Fruit fly (Drosophila melanogaster) whole organism, embryonic: ENCODE results near the gene Pop4.

Experiments
- CG10267 ChIP-seq: fragments of 200-800 bp; sonication (Bioruptor generic); optimal IDR thresholded peaks from 2 replicates; lab custom pipeline; 2018; ENCODE audit warnings: missing biosample characterization, mild to moderate bottlenecking, missing genetic modification characterization, moderate library complexity
- CG10274 ChIP-seq: fragments of 200-800 bp; sonication (Bioruptor generic); optimal IDR thresholded peaks from 3 replicates; lab custom pipeline; 2017; ENCODE audit warnings: missing biosample characterization, mild to moderate bottlenecking, missing genetic modification characterization
- CG10366 ChIP-seq: fragments of 200-800 bp; sonication (Bioruptor generic); IDR thresholded peaks from 2 replicates; pipeline ENCODE4 v1.3.6; 2022; ENCODE audit warnings: missing biosample characterization, missing genetic modification characterization
- CG10565 ChIP-seq: fragments of 200-800 bp; sonication (Bioruptor generic); optimal IDR thresholded peaks from 3 replicates; lab custom pipeline; 2016; ENCODE audit warnings: missing biosample characterization, mild to moderate bottlenecking, missing genetic modification characterization
- CG10979 ChIP-seq: fragments of 200-800 bp; sonication (Bioruptor generic); optimal IDR thresholded peaks from 2 replicates; lab custom pipeline; 2018; ENCODE audit warnings: missing biosample characterization, mild to moderate bottlenecking, missing genetic modification characterization, moderate library complexity
- CG12155 ChIP-seq: fragments of 200-800 bp; sonication (Bioruptor generic); optimal IDR thresholded peaks from 3 replicates; lab custom pipeline; 2016; ENCODE audit warnings: missing biosample characterization, missing genetic modification characterization
- CG12659 ChIP-seq: fragments of 200-800 bp; sonication (Bioruptor generic); optimal IDR thresholded peaks from 3 replicates; lab custom pipeline; 2017; ENCODE audit warnings: mild to moderate bottlenecking, missing biosample characterization, missing genetic modification reagents, missing genetic modification characterization
- CG13894 ChIP-seq: fragments of 200-800 bp; sonication (Bioruptor generic); optimal IDR thresholded peaks from 3 replicates; lab custom pipeline; 2018; ENCODE audit warnings: missing biosample characterization, mild to moderate bottlenecking, missing genetic modification characterization, moderate library complexity
- CG14710 ChIP-seq: fragments of 200-800 bp; sonication (Bioruptor generic); optimal IDR thresholded peaks from 3 replicates; lab custom pipeline; 2019; ENCODE audit warnings: missing biosample characterization, mild to moderate bottlenecking, missing genetic modification characterization, moderate library complexity
- CG15696 ChIP-seq: fragments of 200-800 bp; sonication (Bioruptor generic); optimal IDR thresholded peaks from 2 replicates; lab custom pipeline; 2019; ENCODE audit warnings: missing biosample characterization, mild to moderate bottlenecking, missing genetic modification characterization, moderate library complexity
- CG18262 ChIP-seq: fragments of 200-800 bp; optimal IDR thresholded peaks from 3 replicates; lab custom pipeline; 2019; ENCODE audit warnings: missing biosample characterization, mild to moderate bottlenecking, missing genetic modification characterization, moderate library complexity
- CG2199 ChIP-seq: fragments of 200-800 bp; sonication (Bioruptor generic); IDR thresholded peaks from 3 replicates; pipeline ENCODE4 v1.3.6; 2022; ENCODE audit warnings: missing biosample characterization, missing genetic modification characterization
- CG2712 ChIP-seq: fragments of 200-800 bp; optimal IDR thresholded peaks from 3 replicates; lab custom pipeline; 2019; ENCODE audit warnings: missing biosample characterization, mild to moderate bottlenecking, missing genetic modification characterization, moderate library complexity
- CG34224 ChIP-seq: fragments of 200-800 bp; sonication (Bioruptor generic); IDR thresholded peaks from 3 replicates; pipeline ENCODE4 v1.3.6; 2022; ENCODE audit warnings: missing biosample characterization, missing genetic modification characterization; ENCODE audit not compliant: partially characterized antibody
- CG7839 ChIP-seq: fragments of 200-800 bp; sonication (Bioruptor generic); optimal IDR thresholded peaks from 3 replicates; lab custom pipeline; 2018; ENCODE audit warnings: missing biosample characterization, mild to moderate bottlenecking, missing genetic modification characterization, moderate library complexity
- Chrac-16 ChIP-seq: fragments of 200-800 bp; sonication (Bioruptor generic); optimal IDR thresholded peaks from 3 replicates; lab custom pipeline; 2016; ENCODE audit warnings: missing biosample characterization, missing genetic modification characterization
- Dad ChIP-seq: fragments of 200-800 bp; sonication (Bioruptor generic); optimal IDR thresholded peaks from 3 replicates; lab custom pipeline; 2016; ENCODE audit warnings: missing biosample characterization, missing genetic modification characterization
- Dp ChIP-seq: fragments of 200-800 bp; sonication (Bioruptor generic); optimal IDR thresholded peaks from 2 replicates; lab custom pipeline; 2018; ENCODE audit warnings: missing biosample characterization, mild to moderate bottlenecking, missing genetic modification characterization, moderate library complexity
- Lpt ChIP-seq: fragments of >200 bp; optimal IDR thresholded peaks from 2 replicates; lab custom pipeline; 2018; ENCODE audit warnings: missing biosample characterization, missing genetic modification characterization
- Mad ChIP-seq: fragments of 200-800 bp; sonication (Bioruptor generic); optimal IDR thresholded peaks from 2 replicates; lab custom pipeline; 2016; ENCODE audit warnings: missing biosample characterization, missing genetic modification characterization
- NK7.1 ChIP-seq: fragments of 200-800 bp; sonication (Bioruptor generic); optimal IDR thresholded peaks from 3 replicates; lab custom pipeline; 2016; ENCODE audit warnings: missing biosample characterization, missing genetic modification characterization
- Nf-YC ChIP-seq: fragments of 200-800 bp; optimal IDR thresholded peaks from 3 replicates; lab custom pipeline; 2019; ENCODE audit warnings: missing biosample characterization, mild to moderate bottlenecking, missing genetic modification characterization, moderate library complexity
- PHDP ChIP-seq: fragments of 200-800 bp; sonication (Bioruptor generic); optimal IDR thresholded peaks from 3 replicates; lab custom pipeline; 2018; ENCODE audit warnings: missing biosample characterization, mild to moderate bottlenecking, missing genetic modification characterization, moderate library complexity
- Rfx ChIP-seq: fragments of 200-800 bp; sonication (Bioruptor generic); IDR thresholded peaks from 2 replicates; pipeline ENCODE4 v1.3.6; 2022; ENCODE audit warnings: missing biosample characterization, missing genetic modification characterization
- Rx ChIP-seq: fragments of 200-800 bp; sonication (Bioruptor generic); IDR thresholded peaks from 2 replicates; pipeline ENCODE4 v1.3.6; 2022; ENCODE audit warnings: missing biosample characterization, missing genetic modification characterization
- Stat92E ChIP-seq, 3 experiments: fragments of >200 bp in 2 of 3; fragments of 200-800 bp in 1 of 3; sonication (Bioruptor generic) in 1 of 3; optimal IDR thresholded peaks; 2 replicates each; lab custom pipeline; 2017 to 2019; ENCODE audit warnings: missing biosample characterization in 3 of 3, missing genetic modification characterization in 3 of 3, mild to moderate bottlenecking in 1 of 3, moderate library complexity in 1 of 3
- Xbp1 ChIP-seq: fragments of 200-800 bp; sonication (Bioruptor generic); optimal IDR thresholded peaks from 3 replicates; lab custom pipeline; 2016; ENCODE audit warnings: missing biosample characterization, mild to moderate bottlenecking, missing genetic modification characterization
- az2 ChIP-seq: fragments of 200-800 bp; sonication (Bioruptor generic); optimal IDR thresholded peaks from 3 replicates; lab custom pipeline; 2016; ENCODE audit warnings: missing biosample characterization, missing genetic modification characterization
- bab2 ChIP-seq: fragments of 200-800 bp; sonication (Bioruptor generic); optimal IDR thresholded peaks from 2 replicates; lab custom pipeline; 2016; ENCODE audit warnings: missing biosample characterization, missing genetic modification characterization
- bsh ChIP-seq, 2 experiments: fragments of 200-800 bp; sonication (Bioruptor generic); optimal IDR thresholded peaks; 2 replicates each; lab custom pipeline; 2017 to 2018; ENCODE audit warnings: mild to moderate bottlenecking in 2 of 2, missing biosample characterization in 2 of 2, missing genetic modification characterization in 2 of 2, moderate library complexity in 1 of 2
- cas ChIP-seq: fragments of 200-800 bp; sonication (Bioruptor generic); IDR thresholded peaks from 2 replicates; pipeline ENCODE4 v1.3.6; 2022; ENCODE audit warnings: missing biosample characterization, missing genetic modification characterization
- dmrt11E ChIP-seq: fragments of 200-800 bp; sonication (Bioruptor generic); optimal IDR thresholded peaks from 3 replicates; lab custom pipeline; 2018; ENCODE audit warnings: missing biosample characterization, mild to moderate bottlenecking, missing genetic modification characterization, moderate library complexity
- exex ChIP-seq: fragments of 200-800 bp; sonication (Bioruptor generic); optimal IDR thresholded peaks from 4 replicates; lab custom pipeline; 2018; ENCODE audit warnings: missing biosample characterization, mild to moderate bottlenecking, missing genetic modification characterization, moderate library complexity
- fd96Cb ChIP-seq: fragments of 200-800 bp; sonication (Bioruptor generic); optimal IDR thresholded peaks from 2 replicates; lab custom pipeline; 2018; ENCODE audit warnings: missing biosample characterization, mild to moderate bottlenecking, missing genetic modification characterization, moderate library complexity
- ftz-f1 ChIP-seq: fragments of 200-800 bp; sonication (Bioruptor generic); optimal IDR thresholded peaks from 2 replicates; lab custom pipeline; 2016; ENCODE audit warnings: missing biosample characterization, missing genetic modification characterization
- gem ChIP-seq: fragments of 200-800 bp; sonication (Bioruptor generic); optimal IDR thresholded peaks from 2 replicates; lab custom pipeline; 2019; ENCODE audit warnings: missing biosample characterization, mild to moderate bottlenecking, missing genetic modification characterization, moderate library complexity
- kah ChIP-seq: fragments of 200-800 bp; sonication (Bioruptor generic); optimal IDR thresholded peaks from 2 replicates; lab custom pipeline; 2018; ENCODE audit warnings: missing biosample characterization, mild to moderate bottlenecking, missing genetic modification characterization
- lola ChIP-seq, 3 experiments: fragments of >200 bp in 2 of 3; fragments of 200-800 bp in 1 of 3; sonication (Bioruptor generic) in 1 of 3; optimal IDR thresholded peaks; 2 replicates each; lab custom pipeline; 2017 to 2019; ENCODE audit warnings: missing biosample characterization in 3 of 3, missing genetic modification characterization in 3 of 3, mild to moderate bottlenecking in 1 of 3, moderate library complexity in 1 of 3
- otp ChIP-seq: fragments of 200-800 bp; sonication (Bioruptor generic); IDR thresholded peaks from 3 replicates; pipeline ENCODE4, ENCODE4 v1.3.6; 2022; ENCODE audit warnings: missing biosample characterization, missing genetic modification characterization
- pan ChIP-seq, 4 experiments: fragments of >200 bp in 3 of 4; fragments of 200-800 bp in 1 of 4; sonication (Bioruptor generic) in 1 of 4; optimal IDR thresholded peaks in 3 of 4; IDR thresholded peaks in 1 of 4; 2 replicates each; pipeline versions ENCODE4 v1.3.6 to Lab custom; 2017 to 2022; ENCODE audit warnings: missing biosample characterization in 2 of 4, missing genetic modification characterization in 2 of 4, mixed read lengths in 1 of 4
- pum ChIP-seq: fragments of 200-800 bp; sonication (Bioruptor generic); optimal IDR thresholded peaks from 2 replicates; lab custom pipeline; 2016; ENCODE audit warnings: missing biosample characterization, missing genetic modification characterization
- row ChIP-seq: fragments of 200-800 bp; sonication (Bioruptor generic); IDR thresholded peaks from 3 replicates; pipeline ENCODE4 v1.3.6; 2022; ENCODE audit warnings: missing biosample characterization, missing genetic modification characterization
- shn ChIP-seq: fragments of 200-800 bp; sonication (Bioruptor generic); optimal IDR thresholded peaks from 3 replicates; lab custom pipeline; 2016; ENCODE audit warnings: missing biosample characterization, missing genetic modification characterization
- ssp ChIP-seq: fragments of 200-800 bp; sonication (Bioruptor generic); IDR thresholded peaks from 2 replicates; pipeline ENCODE4 v1.3.6; 2022; ENCODE audit warnings: missing biosample characterization, missing genetic modification characterization
- tap ChIP-seq: fragments of 200-800 bp; optimal IDR thresholded peaks from 3 replicates; lab custom pipeline; 2019; ENCODE audit warnings: missing biosample characterization, mild to moderate bottlenecking, missing genetic modification characterization, moderate library complexity
- tx ChIP-seq: fragments of 200-800 bp; sonication (Bioruptor generic); optimal IDR thresholded peaks from 2 replicates; lab custom pipeline; 2016; ENCODE audit warnings: missing biosample characterization, missing genetic modification characterization
- unpg ChIP-seq: fragments of 200-800 bp; sonication (Bioruptor generic); optimal IDR thresholded peaks from 3 replicates; lab custom pipeline; 2018; ENCODE audit warnings: missing biosample characterization, mild to moderate bottlenecking, missing genetic modification characterization, moderate library complexity
- vvl ChIP-seq: fragments of 200-800 bp; sonication (Bioruptor generic); IDR thresholded peaks from 2 replicates; pipeline ENCODE4 v1.3.6; 2022; ENCODE audit warnings: missing biosample characterization, missing genetic modification characterization
- zfh1 ChIP-seq: fragments of 200-800 bp; sonication (Bioruptor generic); IDR thresholded peaks from 3 replicates; pipeline ENCODE4 v1.3.6; 2022; ENCODE audit warnings: missing biosample characterization, missing genetic modification characterization

Gene Pop4

DNA sequence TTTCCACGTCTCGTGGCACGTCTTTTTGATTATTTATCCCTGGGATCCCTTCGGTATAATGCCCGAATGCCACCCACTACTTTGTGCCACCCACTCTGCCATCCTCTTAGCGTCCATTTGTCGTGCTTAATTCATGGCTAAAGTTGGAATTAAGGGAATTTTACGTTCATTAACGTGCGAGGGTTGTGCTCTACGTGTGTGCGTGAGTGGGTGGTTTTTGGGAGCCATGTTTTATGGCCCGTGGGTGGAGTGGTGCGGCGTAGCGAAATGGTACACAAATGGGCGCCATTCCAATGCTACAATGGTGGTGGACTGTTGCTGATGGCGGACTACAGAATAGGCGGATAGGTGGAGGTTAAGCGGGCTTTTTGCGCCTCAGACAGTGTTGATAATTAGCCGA lies 11.2 kb downstream of the Pop4 start (continued):
- TF ChIP-seq Nf-YC (peak; percentile 80), tap (tag; lab: Kevin White, UChicago) (no peak), pum (GFP tag; lab: Kevin White, UChicago) (no peak), Mad (GFP tag; lab: Kevin White, UChicago) (no peak), CG34224 (GFP tag; lab: Robert Waterston, UW) (no peak), shn (no peak), CG10565 (GFP tag; lab: Kevin White, UChicago) (no peak), tx (GFP tag; lab: Kevin White, UChicago) (no peak), fd96Cb (tag; lab: Kevin White, UChicago) (no peak), ftz-f1 (GFP tag; lab: Kevin White, UChicago) (no peak), Rfx (GFP tag; lab: Robert Waterston, UW) (no peak), Dp (GFP tag; lab: Kevin White, UChicago) (no peak), az2 (GFP tag; lab: Kevin White, UChicago) (no peak), CG7839 (tag; lab: Kevin White, UChicago) (no peak), CG10366 (no peak), Rx (GFP tag; lab: Robert Waterston, UW) (no peak)

DNA sequence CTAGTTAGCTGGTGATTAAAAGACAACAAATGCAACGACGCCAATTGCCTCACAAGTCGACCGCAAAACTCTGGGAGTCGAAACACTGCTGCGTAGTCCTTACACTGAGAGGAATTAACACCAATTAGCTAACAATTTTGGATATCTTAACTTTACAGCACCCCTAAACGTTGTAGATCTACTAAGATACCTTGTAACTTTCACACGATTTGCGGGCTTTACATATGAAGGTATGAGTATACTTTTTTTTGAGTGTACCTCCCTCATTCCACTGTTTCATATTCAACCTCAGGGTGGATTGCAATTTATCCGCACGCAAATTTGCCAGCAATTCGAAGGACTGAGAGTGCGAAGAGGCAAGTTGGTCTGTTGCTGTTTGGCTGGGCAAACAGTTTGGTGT lies 14.9 kb downstream of the Pop4 start:
- TF ChIP-seq NK7.1 (GFP tag; lab: Kevin White, UChicago) = no peak
- peak; percentile 7 for TF ChIP-seq CG14710
- TF ChIP-seq row = peak; percentile 32; the same call in 1 of the 3 replicates
- TF ChIP-seq exex (tag; lab: Kevin White, UChicago) = no peak
- peak; percentile 26 for TF ChIP-seq Chrac-16 (GFP tag; lab: Kevin White, UChicago)
- peak; percentile 6 for TF ChIP-seq az2 (GFP tag; lab: Kevin White, UChicago)
- no peak for TF ChIP-seq PHDP (tag; lab: Kevin White, UChicago)
- TF ChIP-seq Stat92E (GFP tag; optimal IDR thresholded peaks at IDR 0.05; lab: Kevin White, UChicago) = no peak
- TF ChIP-seq otp (GFP tag; lab: Robert Waterston, UW) = 0 out of 3 replicates have a peak, but pooled peaks have one; percentile 31
- no peak for TF ChIP-seq CG12659 (GFP tag; lab: Kevin White, UChicago)
- TF ChIP-seq ssp = no peak
- peak; percentile 9 for TF ChIP-seq CG2712
- 0 out of 2 replicates have a peak, but pooled peaks have one; percentile 32 for TF ChIP-seq vvl (GFP tag; lab: Robert Waterston, UW)
- no peak for TF ChIP-seq Lpt (GFP tag; lab: Kevin White, UChicago)
- TF ChIP-seq CG10267 (tag; lab: Kevin White, UChicago) = peak; percentile 0
- peak in 1 of 3 experiments; percentile 41 for TF ChIP-seq lola (GFP tag; optimal IDR thresholded peaks at IDR 0.05; lab: Kevin White, UChicago)
- TF ChIP-seq CG15696 (tag; lab: Kevin White, UChicago) = peak; percentile 29
- no peak for TF ChIP-seq CG10274 (GFP tag; lab: Kevin White, UChicago)
- TF ChIP-seq bab2 = peak; percentile 23
- no peak for TF ChIP-seq kah (GFP tag; lab: Kevin White, UChicago)
- no peak for TF ChIP-seq CG12155 (GFP tag; lab: Kevin White, UChicago)
- TF ChIP-seq CG2199 (GFP tag; lab: Robert Waterston, UW) = no peak
- peak; percentile 6 for TF ChIP-seq unpg (GFP tag; lab: Kevin White, UChicago)
- TF ChIP-seq zfh1 (GFP tag; lab: Robert Waterston, UW) = 0 out of 3 replicates have a peak, but pooled peaks have one; percentile 50
- TF ChIP-seq CG13894 (tag; lab: Kevin White, UChicago) = no peak
- no peak for TF ChIP-seq cas (GFP tag; lab: Robert Waterston, UW)
- TF ChIP-seq Xbp1 (GFP tag; lab: Kevin White, UChicago) = no peak
- TF ChIP-seq CG18262 = peak; percentile 21
- no peak for TF ChIP-seq pan (optimal IDR thresholded peaks at IDR 0.05; lab: Kevin White, UChicago)
- peak in 1 of 2 experiments; percentile 10 for TF ChIP-seq pan (GFP tag; optimal IDR thresholded peaks at IDR 0.05 in 1 of 2, IDR thresholded peaks at IDR 0.05 in 1 of 2)
- TF ChIP-seq Dad (GFP tag; lab: Kevin White, UChicago) = no peak
- peak in 1 of 2 experiments; percentile 30 for TF ChIP-seq bsh (GFP tag; optimal IDR thresholded peaks at IDR 0.05; lab: Kevin White, UChicago)
- TF ChIP-seq CG10979 (tag; lab: Kevin White, UChicago) = peak; percentile 14
- peak; percentile 36 for TF ChIP-seq dmrt11E (tag; lab: Kevin White, UChicago)
- peak; percentile 35 for TF ChIP-seq gem (tag; lab: Kevin White, UChicago)
